Worm (Caenorhabditis elegans) whole organism, L1 larva: ENCODE results near the gene nhr-17.

Experiments used
- C04F5.9 ChIP-seq: sonication (generic microtip); optimal IDR thresholded peaks from 2 replicates; lab custom pipeline; 2016; ENCODE audit warnings: missing genetic modification characterization, missing compliant biosample characterization
- F16B12.6 ChIP-seq: fragments of 150-350 bp; optimal IDR thresholded peaks from 2 replicates; lab custom pipeline; 2014; ENCODE audit warnings: missing biosample characterization, missing genetic modification characterization
- alr-1 ChIP-seq: fragments of 200-800 bp; sonication (Bioruptor generic); optimal IDR thresholded peaks from 2 replicates; lab custom pipeline; 2018; ENCODE audit warnings: borderline replicate concordance, mild to moderate bottlenecking, missing genetic modification characterization, missing compliant biosample characterization
- aly-2 ChIP-seq: fragments of 150-350 bp; optimal IDR thresholded peaks from 2 replicates; lab custom pipeline; 2014; ENCODE audit warnings: missing biosample characterization, missing genetic modification characterization
- ceh-63 ChIP-seq: fragments of 200-800 bp; sonication (Bioruptor generic); optimal IDR thresholded peaks from 2 replicates; lab custom pipeline; 2018; ENCODE audit warnings: mild to moderate bottlenecking, missing genetic modification characterization, missing compliant biosample characterization
- ceh-8 ChIP-seq: fragments of 200-800 bp; sonication (Bioruptor generic); optimal IDR thresholded peaks from 2 replicates; lab custom pipeline; 2018; ENCODE audit warnings: mild to moderate bottlenecking, missing genetic modification characterization, moderate library complexity, missing compliant biosample characterization
- dsc-1 ChIP-seq: sonication (generic microtip); optimal IDR thresholded peaks from 2 replicates; lab custom pipeline; 2016; ENCODE audit warnings: mild to moderate bottlenecking, missing genetic modification characterization, missing compliant biosample characterization
- elt-2 ChIP-seq: sonication (generic microtip); optimal IDR thresholded peaks from 2 replicates; lab custom pipeline; 2016; ENCODE audit warnings: missing genetic modification characterization, mild to moderate bottlenecking, inconsistent platforms, missing compliant biosample characterization, missing genetic modification reagents
- elt-3 ChIP-seq, 6 experiments: fragments of 150-350 bp in 1 of 6; sonication (generic microtip); optimal IDR thresholded peaks; 2 replicates each; lab custom pipeline; 2017 to 2018; ENCODE audit warnings: missing biosample characterization in 6 of 6, missing genetic modification characterization in 6 of 6, inconsistent platforms in 1 of 6
- fkh-10 ChIP-seq: sonication (generic microtip); optimal IDR thresholded peaks from 2 replicates; lab custom pipeline; 2017; ENCODE audit warnings: missing biosample characterization, missing genetic modification reagents, missing genetic modification characterization
- fkh-4 ChIP-seq: sonication (generic microtip); optimal IDR thresholded peaks from 2 replicates; lab custom pipeline; 2016; ENCODE audit warnings: missing compliant biosample characterization, missing genetic modification characterization, borderline replicate concordance
- fos-1 ChIP-seq: fragments of 150-350 bp; optimal IDR thresholded peaks from 2 replicates; lab custom pipeline; 2014; ENCODE audit warnings: missing biosample characterization, missing genetic modification characterization
- grh-1 ChIP-seq: fragments of 200-800 bp; sonication (Bioruptor generic); IDR thresholded peaks from 2 replicates; pipeline ENCODE4 v1.3.6; 2022; ENCODE audit warnings: missing genetic modification reagents, missing genetic modification characterization, missing compliant biosample characterization
- hlh-17 ChIP-seq: fragments of 200-800 bp; sonication (Bioruptor generic); optimal IDR thresholded peaks from 2 replicates; lab custom pipeline; 2018; ENCODE audit warnings: missing genetic modification characterization, mild to moderate bottlenecking, missing compliant biosample characterization, moderate library complexity, borderline replicate concordance
- hlh-4 ChIP-seq: sonication (generic microtip); optimal IDR thresholded peaks from 2 replicates; lab custom pipeline; 2016; ENCODE audit warnings: mild to moderate bottlenecking, missing genetic modification characterization, missing compliant biosample characterization
- irx-1 ChIP-seq: sonication (generic microtip); optimal IDR thresholded peaks from 2 replicates; lab custom pipeline; 2016; ENCODE audit warnings: missing genetic modification characterization, missing compliant biosample characterization
- jun-1 ChIP-seq: fragments of 150-350 bp; optimal IDR thresholded peaks from 2 replicates; lab custom pipeline; 2014; ENCODE audit warnings: missing biosample characterization, missing genetic modification reagents, missing genetic modification characterization
- lin-15B ChIP-seq: fragments of 150-350 bp; sonication (generic microtip); optimal IDR thresholded peaks from 3 replicates; lab custom pipeline; 2014; ENCODE audit warnings: missing biosample characterization, missing genetic modification characterization
- lin-35 ChIP-seq, 2 experiments: fragments of 150-350 bp; optimal IDR thresholded peaks; 2 replicates each; lab custom pipeline; 2014; ENCODE audit warnings: missing biosample characterization in 2 of 2, missing genetic modification characterization in 2 of 2, missing genetic modification reagents in 2 of 2
- lir-3 ChIP-seq: sonication (generic microtip); optimal IDR thresholded peaks from 2 replicates; lab custom pipeline; 2016; ENCODE audit warnings: mild to moderate bottlenecking, missing genetic modification characterization, moderate library complexity, missing compliant biosample characterization; ENCODE audit not compliant: poor library complexity
- lsy-2 ChIP-seq, 2 experiments: fragments of 150-350 bp; optimal IDR thresholded peaks; 2 replicates each; lab custom pipeline; 2014; ENCODE audit warnings: missing biosample characterization in 2 of 2, missing genetic modification characterization in 2 of 2
- mab-9 ChIP-seq: fragments of 200-800 bp; sonication (Bioruptor generic); IDR thresholded peaks from 2 replicates; pipeline ENCODE4 v1.3.6; 2022; ENCODE audit warnings: missing genetic modification reagents, missing genetic modification characterization, missing compliant biosample characterization
- mdl-1 ChIP-seq, 2 experiments: fragments of 150-350 bp; optimal IDR thresholded peaks; 2 replicates each; lab custom pipeline; 2014 to 2017; ENCODE audit warnings: missing biosample characterization in 2 of 2, missing genetic modification characterization in 2 of 2, inconsistent platforms in 1 of 2
- nhr-12 ChIP-seq: sonication (generic microtip); optimal IDR thresholded peaks from 2 replicates; lab custom pipeline; 2017; ENCODE audit warnings: missing biosample characterization, missing genetic modification characterization
- nhr-19 ChIP-seq: fragments of 200-800 bp; sonication (Bioruptor generic); conservative IDR thresholded peaks from 2 replicates; pipeline ENCODE4 v1.3.6; 2022; ENCODE audit warnings: missing genetic modification characterization, missing compliant biosample characterization
- nhr-20 ChIP-seq: sonication (generic microtip); optimal IDR thresholded peaks from 2 replicates; lab custom pipeline; 2016; ENCODE audit warnings: mild to moderate bottlenecking, missing genetic modification characterization, missing compliant biosample characterization
- nhr-237 ChIP-seq: fragments of 150-350 bp; optimal IDR thresholded peaks from 2 replicates; lab custom pipeline; 2014; ENCODE audit warnings: missing biosample characterization, missing genetic modification characterization
- nhr-28 ChIP-seq: fragments of 150-350 bp; optimal IDR thresholded peaks from 2 replicates; lab custom pipeline; 2014; ENCODE audit warnings: missing biosample characterization, missing genetic modification characterization
- nhr-47 ChIP-seq: sonication (generic microtip); optimal IDR thresholded peaks from 2 replicates; lab custom pipeline; 2016; ENCODE audit warnings: mild to moderate bottlenecking, missing genetic modification characterization, moderate library complexity, missing compliant biosample characterization
- nhr-71 ChIP-seq: sonication (generic microtip); optimal IDR thresholded peaks from 2 replicates; lab custom pipeline; 2016; ENCODE audit warnings: mild to moderate bottlenecking, missing genetic modification characterization, moderate library complexity, missing compliant biosample characterization
- nhr-76 ChIP-seq: sonication (generic microtip); optimal IDR thresholded peaks from 2 replicates; lab custom pipeline; 2017; ENCODE audit warnings: missing biosample characterization, missing genetic modification characterization
- nhr-77 ChIP-seq: fragments of 150-350 bp; optimal IDR thresholded peaks from 2 replicates; lab custom pipeline; 2014; ENCODE audit warnings: missing biosample characterization, missing genetic modification characterization
- nhr-90 ChIP-seq: sonication (generic microtip); optimal IDR thresholded peaks from 2 replicates; lab custom pipeline; 2016; ENCODE audit warnings: mild to moderate bottlenecking, missing genetic modification characterization, missing compliant biosample characterization; ENCODE audit not compliant: poor library complexity
- pqm-1 ChIP-seq: sonication (generic microtip); optimal IDR thresholded peaks from 3 replicates; lab custom pipeline; 2017; ENCODE audit warnings: missing biosample characterization, missing genetic modification characterization
- rnt-1 ChIP-seq: sonication (generic microtip); optimal IDR thresholded peaks from 2 replicates; lab custom pipeline; 2016; ENCODE audit warnings: mild to moderate bottlenecking, missing genetic modification characterization, moderate library complexity, missing compliant biosample characterization
- snpc-4 ChIP-seq: fragments of 150-350 bp; optimal IDR thresholded peaks from 2 replicates; lab custom pipeline; 2014; ENCODE audit warnings: missing biosample characterization, missing genetic modification characterization
- snu-23 ChIP-seq: sonication (generic microtip); optimal IDR thresholded peaks from 2 replicates; lab custom pipeline; 2016; ENCODE audit warnings: missing genetic modification characterization, missing compliant biosample characterization
- sox-4 ChIP-seq: sonication (generic microtip); optimal IDR thresholded peaks from 2 replicates; lab custom pipeline; 2016; ENCODE audit warnings: missing genetic modification characterization, missing compliant biosample characterization
- sptf-1 ChIP-seq: fragments of 150-350 bp; optimal IDR thresholded peaks from 2 replicates; lab custom pipeline; 2014; ENCODE audit warnings: missing biosample characterization, missing genetic modification characterization
- sup-37 ChIP-seq: fragments of 200-800 bp; sonication (Bioruptor generic); optimal IDR thresholded peaks from 2 replicates; lab custom pipeline; 2018; ENCODE audit warnings: mild to moderate bottlenecking, missing genetic modification characterization, missing compliant biosample characterization
- swsn-7 ChIP-seq: sonication (generic microtip); optimal IDR thresholded peaks from 2 replicates; lab custom pipeline; 2016; ENCODE audit warnings: missing genetic modification characterization, missing compliant biosample characterization
- tbx-2 ChIP-seq: sonication (generic microtip); optimal IDR thresholded peaks from 2 replicates; lab custom pipeline; 2016; ENCODE audit warnings: missing genetic modification characterization, missing compliant biosample characterization
- unc-130 ChIP-seq: fragments of 150-350 bp; optimal IDR thresholded peaks from 2 replicates; lab custom pipeline; 2017; ENCODE audit warnings: missing biosample characterization, missing genetic modification characterization, inconsistent platforms
- unc-30 ChIP-seq: sonication (generic microtip); optimal IDR thresholded peaks from 2 replicates; lab custom pipeline; 2017; ENCODE audit warnings: missing biosample characterization, missing genetic modification characterization
- unc-62 ChIP-seq: fragments of 150-350 bp; optimal IDR thresholded peaks from 2 replicates; lab custom pipeline; 2014; ENCODE audit warnings: missing biosample characterization, missing genetic modification reagents, missing genetic modification characterization
- unc-86 ChIP-seq: sonication (generic microtip); optimal IDR thresholded peaks from 2 replicates; lab custom pipeline; 2016; ENCODE audit warnings: missing genetic modification characterization, missing compliant biosample characterization
- vab-15 ChIP-seq: sonication (generic microtip); optimal IDR thresholded peaks from 2 replicates; lab custom pipeline; 2017; ENCODE audit warnings: missing genotype, mild to moderate bottlenecking, missing genetic modification characterization, missing compliant biosample characterization
- xbp-1 ChIP-seq: sonication (generic microtip); optimal IDR thresholded peaks from 2 replicates; lab custom pipeline; 2016; ENCODE audit warnings: missing genetic modification characterization, missing compliant biosample characterization
- zag-1 ChIP-seq: fragments of 150-350 bp; optimal IDR thresholded peaks from 2 replicates; lab custom pipeline; 2014; ENCODE audit warnings: missing biosample characterization, missing genetic modification characterization
- zip-4 ChIP-seq: fragments of 200-800 bp; sonication (Bioruptor generic); optimal IDR thresholded peaks from 2 replicates; lab custom pipeline; 2018; ENCODE audit warnings: mild to moderate bottlenecking, missing genetic modification characterization, moderate library complexity, missing compliant biosample characterization
- ztf-4 ChIP-seq: fragments of 150-350 bp; optimal IDR thresholded peaks from 2 replicates; lab custom pipeline; 2014; ENCODE audit warnings: missing biosample characterization, missing genetic modification characterization

nhr-17 gene

DNA sequence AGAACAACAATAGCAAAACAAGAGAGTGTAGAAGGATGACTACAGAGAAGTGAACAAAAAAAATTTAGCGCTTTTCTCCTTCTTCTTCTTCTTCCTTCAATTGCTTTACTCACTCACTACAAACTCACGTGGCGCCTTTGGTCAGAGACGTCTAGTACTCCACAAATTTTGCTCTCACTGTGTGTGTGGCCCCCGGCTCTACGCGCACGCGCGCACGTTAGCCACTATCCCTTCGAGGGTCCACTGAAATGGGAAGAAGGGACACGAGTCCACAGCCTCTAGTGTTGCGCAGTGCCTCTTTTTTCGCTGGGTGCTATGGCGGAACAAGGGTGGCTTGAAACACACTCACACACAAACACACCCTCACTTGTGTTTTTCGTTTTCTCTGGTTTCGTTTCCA lies 38.4 kb downstream of the nhr-17 start (continued):
- TF ChIP-seq hlh-17 (GFP tag; lab: Kevin White, UChicago) (no peak), unc-86 (tag; lab: Kevin White, UChicago) (peak; percentile 16), fkh-4 (tag; lab: Kevin White, UChicago) (no peak), irx-1 (tag; lab: Kevin White, UChicago) (no peak), elt-3 (tag; optimal IDR thresholded peaks at IDR 0.05; lab: Kevin White, UChicago) (no peak), unc-30 (tag; lab: Kevin White, UChicago) (no peak), ceh-63 (GFP tag; lab: Kevin White, UChicago) (no peak), alr-1 (tag; lab: Kevin White, UChicago) (no peak), zag-1 (tag; lab: Kevin White, UChicago) (no peak), C04F5.9 (tag; lab: Kevin White, UChicago) (no peak), swsn-7 (tag; lab: Kevin White, UChicago) (peak; percentile 17), sup-37 (GFP tag; lab: Kevin White, UChicago) (no peak), fkh-10 (GFP tag; lab: Kevin White, UChicago) (peak; percentile 62), grh-1 (no peak), hlh-4 (tag; lab: Kevin White, UChicago) (no peak), sptf-1 (tag; lab: Kevin White, UChicago) (no peak), unc-62 (GFP tag; lab: Kevin White, UChicago) (no peak), lin-35 (GFP tag; optimal IDR thresholded peaks at IDR 0.05; lab: Kevin White, UChicago) (peak in 1 of 2 experiments; percentile 19), nhr-12 (tag; lab: Kevin White, UChicago) (no peak), snu-23 (GFP tag; lab: Kevin White, UChicago) (peak; percentile 35), sox-4 (no peak), nhr-90 (tag; lab: Kevin White, UChicago) (no peak), dsc-1 (tag; lab: Kevin White, UChicago) (peak; percentile 30), nhr-76 (no peak), elt-2 (tag; lab: Kevin White, UChicago) (no peak), xbp-1 (no peak), pqm-1 (tag; lab: Kevin White, UChicago) (no peak), vab-15 (tag; lab: Kevin White, UChicago) (no peak), jun-1 (no peak), nhr-77 (tag; lab: Kevin White, UChicago) (no peak), ztf-4 (tag; lab: Kevin White, UChicago) (no peak), mab-9 (GFP tag; lab: Robert Waterston, UW) (0 out of 2 replicates have a peak, but pooled peaks have one; percentile 25), zip-4 (no peak), nhr-47 (peak; percentile 17)

DNA sequence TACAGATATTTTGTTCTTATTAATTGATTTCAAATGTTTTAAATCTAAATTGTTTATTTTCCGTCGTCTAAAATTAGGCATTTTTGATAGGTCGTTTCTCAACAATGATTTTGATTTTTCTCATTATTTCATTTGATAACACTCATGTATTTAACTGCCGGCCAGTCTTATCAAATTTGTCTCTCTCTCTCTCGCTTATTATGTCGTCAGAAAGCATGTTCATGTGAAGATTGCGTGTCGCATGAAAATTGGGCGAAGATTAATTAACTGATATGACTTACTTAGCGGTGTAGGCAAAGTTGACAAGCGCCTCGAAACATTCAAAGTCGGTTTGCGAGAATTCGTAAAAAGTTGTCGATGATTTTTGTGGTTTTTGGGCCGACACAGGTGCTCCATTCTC lies 39.9 kb downstream of the nhr-17 start:
- TF ChIP-seq nhr-20 (tag; lab: Kevin White, UChicago) (peak; percentile 63), nhr-71 (tag; lab: Kevin White, UChicago) (peak; percentile 56), nhr-237 (no peak), mdl-1 (tag; optimal IDR thresholded peaks at IDR 0.05; lab: Kevin White, UChicago) (peak in 1 of 2 experiments; percentile 19), sup-37 (GFP tag; lab: Kevin White, UChicago) (no peak), unc-86 (tag; lab: Kevin White, UChicago) (no peak), rnt-1 (tag; lab: Kevin White, UChicago) (no peak), fos-1 (tag; lab: Kevin White, UChicago) (no peak), snpc-4 (tag; lab: Kevin White, UChicago) (no peak), lsy-2 (tag; optimal IDR thresholded peaks at IDR 0.05; lab: Kevin White, UChicago) (peak in 1 of 2 experiments; percentile 14), unc-130 (peak; percentile 9), jun-1 (peak; percentile 5), tbx-2 (peak; percentile 23), lin-35 (GFP tag; optimal IDR thresholded peaks at IDR 0.05; lab: Kevin White, UChicago) (peak in 1 of 2 experiments; percentile 9), nhr-47 (no peak), ceh-8 (no peak), snu-23 (GFP tag; lab: Kevin White, UChicago) (peak; percentile 25), F16B12.6 (tag; lab: Kevin White, UChicago) (no peak), nhr-28 (no peak), lir-3 (no peak), nhr-90 (tag; lab: Kevin White, UChicago) (peak; percentile 34), lin-15B (tag; lab: Kevin White, UChicago) (no peak), unc-30 (tag; lab: Kevin White, UChicago) (no peak), grh-1 (no peak), elt-2 (tag; lab: Kevin White, UChicago) (peak; percentile 86), aly-2 (tag; lab: Kevin White, UChicago) (no peak), nhr-19 (GFP tag; lab: Robert Waterston, UW) (peak; percentile 17; the same call in 1 of the 2 replicates), pqm-1 (tag; lab: Kevin White, UChicago) (peak; percentile 62)
